Worm (Caenorhabditis elegans): ENCODE results near the gene C06E4.1.

DNA sequence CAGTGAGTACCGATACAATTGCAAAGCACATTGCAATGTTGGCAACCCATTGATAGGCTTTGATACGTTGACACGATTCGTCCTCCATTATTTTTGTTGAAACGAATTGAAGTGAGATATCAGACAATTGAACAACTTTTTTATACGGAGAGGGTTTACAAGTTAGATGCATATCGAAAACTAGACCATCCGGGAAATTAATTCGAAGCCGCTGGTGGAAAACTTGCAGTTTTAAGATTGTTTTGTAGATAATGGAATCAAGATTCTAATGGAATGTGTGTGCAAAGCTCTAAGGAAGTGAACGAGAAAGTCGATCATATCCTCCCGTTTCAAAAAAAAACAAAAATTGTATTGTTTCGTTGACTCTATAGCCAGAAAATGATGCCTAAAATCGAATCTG, 36.5 kb upstream of the C06E4.1 start, which contains the start of gene col-114:
- TF ChIP-seq ets-7 (tag; optimal IDR thresholded peaks at IDR 0.05) = no peak
- TF ChIP-seq flt-1 (GFP tag; IDR thresholded peaks at IDR 0.05) = no peak
- no peak for TF ChIP-seq aly-1 (tag; optimal IDR thresholded peaks at IDR 0.05)
- no peak for TF ChIP-seq ama-1 (optimal IDR thresholded peaks at IDR 0.05)
- TF ChIP-seq hmg-4 (GFP tag; optimal IDR thresholded peaks at IDR 0.05) = no peak
- TF ChIP-seq hmbx-1 (tag; optimal IDR thresholded peaks at IDR 0.05) = no peak
- no peak for TF ChIP-seq hnd-1 (tag; optimal IDR thresholded peaks at IDR 0.05)
- TF ChIP-seq scrt-1 (GFP tag; IDR thresholded peaks at IDR 0.05) = no peak
- no peak for TF ChIP-seq tbx-11 (GFP tag; IDR thresholded peaks at IDR 0.05)
- no peak for TF ChIP-seq tra-4 (tag; optimal IDR thresholded peaks at IDR 0.05)
- no peak for TF ChIP-seq ceh-36 (tag; optimal IDR thresholded peaks at IDR 0.05)
- no peak for TF ChIP-seq ceh-13 (GFP tag; optimal IDR thresholded peaks at IDR 0.05)
